Fruit fly (Drosophila melanogaster) whole organism, embryonic: ENCODE measurements around the gene CG32544.

Source experiments
- Atf6 ChIP-seq: fragments of 200-800 bp; sonication (Bioruptor generic); IDR thresholded peaks from 2 replicates; pipeline ENCODE4 v1.3.6; 2022; ENCODE audit warnings: missing biosample characterization, missing genetic modification characterization
- Bdp1 ChIP-seq: fragments of 200-800 bp; sonication (Bioruptor generic); optimal IDR thresholded peaks from 3 replicates; lab custom pipeline; 2016; ENCODE audit warnings: missing biosample characterization, missing genetic modification characterization
- CG10274 ChIP-seq: fragments of 200-800 bp; sonication (Bioruptor generic); optimal IDR thresholded peaks from 3 replicates; lab custom pipeline; 2017; ENCODE audit warnings: missing biosample characterization, mild to moderate bottlenecking, missing genetic modification characterization
- CG12236 ChIP-seq: fragments of 200-800 bp; sonication (Bioruptor generic); optimal IDR thresholded peaks from 2 replicates; lab custom pipeline; 2016; ENCODE audit warnings: missing biosample characterization, missing genetic modification characterization
- CG14667 ChIP-seq: fragments of 200-800 bp; sonication (Bioruptor generic); IDR thresholded peaks from 2 replicates; pipeline ENCODE4 v1.3.6; 2022; ENCODE audit warnings: missing biosample characterization, missing genetic modification characterization
- CG15073 ChIP-seq: fragments of 200-800 bp; sonication (Bioruptor generic); optimal IDR thresholded peaks from 2 replicates; lab custom pipeline; 2016; ENCODE audit warnings: missing biosample characterization, missing genetic modification characterization
- CG15696 ChIP-seq: fragments of 200-800 bp; sonication (Bioruptor generic); optimal IDR thresholded peaks from 2 replicates; lab custom pipeline; 2019; ENCODE audit warnings: missing biosample characterization, mild to moderate bottlenecking, missing genetic modification characterization, moderate library complexity
- CG16779 ChIP-seq: fragments of 200-800 bp; sonication (Bioruptor generic); IDR thresholded peaks from 2 replicates; pipeline ENCODE4 v1.3.6; 2022; ENCODE audit warnings: missing biosample characterization, missing genetic modification characterization
- CG17328 ChIP-seq: fragments of 200-800 bp; sonication (Bioruptor generic); IDR thresholded peaks from 2 replicates; pipeline ENCODE4 v1.3.6; 2022; ENCODE audit warnings: missing biosample characterization, missing genetic modification characterization
- CG17359 ChIP-seq: fragments of 200-800 bp; sonication (Bioruptor generic); optimal IDR thresholded peaks from 3 replicates; lab custom pipeline; 2018; ENCODE audit warnings: missing biosample characterization, mild to moderate bottlenecking, missing genetic modification characterization, moderate library complexity
- CG17568 ChIP-seq: fragments of 200-800 bp; sonication (Bioruptor generic); optimal IDR thresholded peaks from 2 replicates; lab custom pipeline; 2018; ENCODE audit warnings: missing biosample characterization, mild to moderate bottlenecking, missing genetic modification characterization, moderate library complexity
- CG17802 ChIP-seq: fragments of 200-800 bp; sonication (Bioruptor generic); optimal IDR thresholded peaks from 2 replicates; lab custom pipeline; 2018; ENCODE audit warnings: missing biosample characterization, mild to moderate bottlenecking, missing genetic modification characterization, moderate library complexity
- CG18476 ChIP-seq: fragments of 200-800 bp; sonication (Bioruptor generic); optimal IDR thresholded peaks from 2 replicates; lab custom pipeline; 2016; ENCODE audit warnings: missing biosample characterization, mild to moderate bottlenecking, missing genetic modification characterization
- CG18599 ChIP-seq: fragments of 200-800 bp; sonication (Bioruptor generic); optimal IDR thresholded peaks from 3 replicates; lab custom pipeline; 2017; ENCODE audit warnings: missing biosample characterization, missing genetic modification characterization, mild to moderate bottlenecking, moderate library complexity, missing genetic modification reagents
- CG30020 ChIP-seq: fragments of 200-800 bp; optimal IDR thresholded peaks from 2 replicates; lab custom pipeline; 2019; ENCODE audit warnings: missing biosample characterization, mild to moderate bottlenecking, missing genetic modification characterization, moderate library complexity
- CG31388 ChIP-seq: fragments of 200-800 bp; sonication (Bioruptor generic); optimal IDR thresholded peaks from 2 replicates; lab custom pipeline; 2016; ENCODE audit warnings: missing biosample characterization, missing genetic modification characterization
- CG31441 ChIP-seq: fragments of 200-800 bp; sonication (Bioruptor generic); IDR thresholded peaks from 2 replicates; pipeline ENCODE4 v1.3.6; 2022; ENCODE audit warnings: missing biosample characterization, missing genetic modification characterization
- CG34422 ChIP-seq: fragments of 200-800 bp; sonication (Bioruptor generic); IDR thresholded peaks from 3 replicates; pipeline ENCODE4 v1.3.6; 2022; ENCODE audit warnings: missing biosample characterization, missing genetic modification characterization
- CG4360 ChIP-seq: fragments of 200-800 bp; sonication (Bioruptor generic); IDR thresholded peaks from 2 replicates; pipeline ENCODE4 v1.3.6; 2022; ENCODE audit warnings: missing biosample characterization, missing genetic modification characterization
- CG4707 ChIP-seq: fragments of 200-800 bp; sonication (Bioruptor generic); optimal IDR thresholded peaks from 2 replicates; lab custom pipeline; 2018; ENCODE audit warnings: missing biosample characterization, mild to moderate bottlenecking, missing genetic modification characterization, moderate library complexity
- CG8089 ChIP-seq: fragments of 200-800 bp; sonication (Bioruptor generic); optimal IDR thresholded peaks from 3 replicates; lab custom pipeline; 2016; ENCODE audit warnings: missing biosample characterization, missing genetic modification characterization
- CG9727 ChIP-seq: fragments of 200-800 bp; sonication (Bioruptor generic); optimal IDR thresholded peaks from 3 replicates; lab custom pipeline; 2017; ENCODE audit warnings: missing biosample characterization, mild to moderate bottlenecking, missing genetic modification characterization
- Dbx ChIP-seq: fragments of 200-800 bp; sonication (Bioruptor generic); IDR thresholded peaks from 3 replicates; pipeline ENCODE4 v1.3.6; 2022; ENCODE audit warnings: missing biosample characterization, missing genetic modification characterization
- Doc2 ChIP-seq: fragments of 200-800 bp; sonication (Bioruptor generic); IDR thresholded peaks from 2 replicates; pipeline ENCODE4 v1.3.6; 2022; ENCODE audit warnings: missing biosample characterization, missing genetic modification characterization
- Lpt ChIP-seq: fragments of >200 bp; optimal IDR thresholded peaks from 2 replicates; lab custom pipeline; 2018; ENCODE audit warnings: missing biosample characterization, missing genetic modification characterization
- MBD-R2 ChIP-seq: fragments of 200-800 bp; sonication (Bioruptor generic); IDR thresholded peaks from 2 replicates; pipeline ENCODE4 v1.3.6; 2022; ENCODE audit warnings: missing biosample characterization, missing genetic modification characterization
- MESR4 ChIP-seq: fragments of 200-800 bp; sonication (Bioruptor generic); optimal IDR thresholded peaks from 2 replicates; lab custom pipeline; 2018; ENCODE audit warnings: missing biosample characterization, mild to moderate bottlenecking, missing genetic modification characterization, moderate library complexity
- NfI ChIP-seq: fragments of 200-800 bp; sonication (Bioruptor generic); optimal IDR thresholded peaks from 3 replicates; lab custom pipeline; 2018; ENCODE audit warnings: missing biosample characterization, mild to moderate bottlenecking, missing genetic modification characterization, moderate library complexity
- Pdp1 ChIP-seq, 2 experiments: fragments of 200-800 bp; sonication (Bioruptor generic); optimal IDR thresholded peaks; 3 replicates each; lab custom pipeline; 2016; ENCODE audit warnings: missing biosample characterization in 2 of 2, missing genetic modification characterization in 2 of 2, mild to moderate bottlenecking in 1 of 2, moderate library complexity in 1 of 2
- Side ChIP-seq: fragments of 200-800 bp; sonication (Bioruptor generic); optimal IDR thresholded peaks from 2 replicates; lab custom pipeline; 2016; ENCODE audit warnings: missing biosample characterization, missing genetic modification characterization
- Sin3A ChIP-seq: fragments of >200 bp; optimal IDR thresholded peaks from 2 replicates; lab custom pipeline; 2018
- Six4 ChIP-seq: fragments of 200-800 bp; sonication (Bioruptor generic); optimal IDR thresholded peaks from 2 replicates; lab custom pipeline; 2016; ENCODE audit warnings: missing biosample characterization, missing genetic modification characterization
- Sox102F ChIP-seq: fragments of 200-800 bp; sonication (Bioruptor generic); optimal IDR thresholded peaks from 2 replicates; lab custom pipeline; 2018; ENCODE audit warnings: missing biosample characterization, mild to moderate bottlenecking, missing genetic modification characterization, moderate library complexity
- aop ChIP-seq: fragments of 200-800 bp; sonication (Bioruptor generic); IDR thresholded peaks from 2 replicates; pipeline ENCODE4 v1.3.6; 2022; ENCODE audit warnings: missing biosample characterization, missing genetic modification characterization
- br ChIP-seq: fragments of >200 bp; optimal IDR thresholded peaks from 2 replicates; lab custom pipeline; 2017
- caup ChIP-seq: fragments of 200-800 bp; sonication (Bioruptor generic); optimal IDR thresholded peaks from 3 replicates; lab custom pipeline; 2017; ENCODE audit warnings: missing biosample characterization, mild to moderate bottlenecking, missing genetic modification characterization, moderate library complexity; ENCODE audit not compliant: severe bottlenecking
- crol ChIP-seq: fragments of 200-800 bp; sonication (Bioruptor generic); IDR thresholded peaks from 2 replicates; pipeline ENCODE4 v1.3.6; 2022; ENCODE audit warnings: missing biosample characterization, missing genetic modification characterization
- danr ChIP-seq: fragments of 200-800 bp; sonication (Bioruptor generic); IDR thresholded peaks from 2 replicates; pipeline ENCODE4 v1.3.6; 2022; ENCODE audit warnings: missing biosample characterization, missing genetic modification characterization
- dm ChIP-seq: fragments of 200-800 bp; sonication (Bioruptor generic); optimal IDR thresholded peaks from 3 replicates; lab custom pipeline; 2016; ENCODE audit warnings: missing biosample characterization, missing genetic modification characterization
- dmrt99B ChIP-seq: fragments of 200-800 bp; sonication (Bioruptor generic); optimal IDR thresholded peaks from 2 replicates; lab custom pipeline; 2018; ENCODE audit warnings: missing biosample characterization, mild to moderate bottlenecking, missing genetic modification characterization, moderate library complexity
- ems ChIP-seq: fragments of 200-800 bp; sonication (Bioruptor generic); optimal IDR thresholded peaks from 3 replicates; lab custom pipeline; 2016; ENCODE audit warnings: missing biosample characterization, missing genetic modification characterization
- ewg ChIP-seq: fragments of 200-800 bp; sonication (Bioruptor generic); optimal IDR thresholded peaks from 3 replicates; lab custom pipeline; 2017; ENCODE audit warnings: mild to moderate bottlenecking, missing biosample characterization, missing genetic modification reagents, missing genetic modification characterization
- gro ChIP-seq: fragments of 200-800 bp; sonication (Bioruptor generic); optimal IDR thresholded peaks from 2 replicates; lab custom pipeline; 2016; ENCODE audit warnings: missing biosample characterization, missing genetic modification characterization
- her ChIP-seq: fragments of 200-800 bp; sonication (Bioruptor generic); optimal IDR thresholded peaks from 2 replicates; lab custom pipeline; 2016; ENCODE audit warnings: missing biosample characterization, missing genetic modification characterization
- jumu ChIP-seq: fragments of 200-800 bp; sonication (Bioruptor generic); optimal IDR thresholded peaks from 3 replicates; lab custom pipeline; 2016; ENCODE audit warnings: missing biosample characterization, missing genetic modification characterization
- odd ChIP-seq: fragments of 200-800 bp; sonication (Bioruptor generic); optimal IDR thresholded peaks from 2 replicates; lab custom pipeline; 2017; ENCODE audit warnings: missing biosample characterization, mild to moderate bottlenecking, missing genetic modification characterization
- p53 ChIP-seq: fragments of 200-800 bp; sonication (Bioruptor generic); optimal IDR thresholded peaks from 2 replicates; lab custom pipeline; 2016; ENCODE audit warnings: missing biosample characterization, missing genetic modification characterization
- ranshi ChIP-seq: fragments of 200-800 bp; sonication (Bioruptor generic); IDR thresholded peaks from 2 replicates; pipeline ENCODE4 v1.3.6; 2022; ENCODE audit warnings: missing biosample characterization, missing genetic modification characterization
- sens ChIP-seq: fragments of 200-800 bp; sonication (Bioruptor generic); peaks from one replicate; lab custom pipeline; 2016; ENCODE audit warnings: missing biosample characterization, missing genetic modification characterization
- sim ChIP-seq: fragments of 200-800 bp; sonication (Bioruptor generic); IDR thresholded peaks from 2 replicates; pipeline ENCODE4 v1.3.6; 2022; ENCODE audit warnings: missing biosample characterization, missing genetic modification characterization
- slbo ChIP-seq: fragments of 200-800 bp; sonication (Bioruptor generic); IDR thresholded peaks from 2 replicates; pipeline ENCODE4 v1.3.6; 2022; ENCODE audit warnings: missing biosample characterization, missing genetic modification characterization
- tap ChIP-seq: fragments of 200-800 bp; optimal IDR thresholded peaks from 3 replicates; lab custom pipeline; 2019; ENCODE audit warnings: missing biosample characterization, mild to moderate bottlenecking, missing genetic modification characterization, moderate library complexity
- trem ChIP-seq: fragments of 200-800 bp; optimal IDR thresholded peaks from 3 replicates; lab custom pipeline; 2019; ENCODE audit warnings: missing biosample characterization, mild to moderate bottlenecking, missing genetic modification characterization, moderate library complexity
- ttk ChIP-seq: fragments of 200-800 bp; sonication (Bioruptor generic); IDR thresholded peaks from 2 replicates; pipeline ENCODE4 v2.1.2; 2022; ENCODE audit warnings: missing biosample characterization, missing genetic modification characterization

The CG32544 gene

dm6 chrX:18857916-18858315, 2.2 kb upstream of the CG32544 start, which contains the start of gene Usp39 (continued):
- TF ChIP-seq CG18599 (GFP tag; lab: Kevin White, UChicago) (no peak), tap (tag; lab: Kevin White, UChicago) (no peak), CG31441 (GFP tag; lab: Robert Waterston, UW) (no peak; the same call in 1 of the 2 replicates), Dbx (no peak), CG4707 (GFP tag; lab: Kevin White, UChicago) (no peak), aop (GFP tag; lab: Robert Waterston, UW) (no peak), odd (GFP tag; lab: Kevin White, UChicago) (no peak), Sox102F (GFP tag; lab: Kevin White, UChicago) (no peak), CG14667 (GFP tag; lab: Robert Waterston, UW) (no peak), Doc2 (no peak), Side (GFP tag; lab: Kevin White, UChicago) (no peak), sim (no peak), MBD-R2 (GFP tag; lab: Robert Waterston, UW) (peak; percentile 78), CG15073 (no peak), CG31388 (GFP tag; lab: Kevin White, UChicago) (no peak), gro (GFP tag; lab: Kevin White, UChicago) (no peak), caup (GFP tag; lab: Kevin White, UChicago) (no peak), Atf6 (no peak), CG17568 (no peak), ttk (GFP tag; lab: Robert Waterston, UW) (no peak), jumu (GFP tag; lab: Kevin White, UChicago) (no peak), CG17802 (tag; lab: Kevin White, UChicago) (peak; percentile 92), CG4360 (no peak), dmrt99B (tag; lab: Kevin White, UChicago) (no peak), ems (no peak), Bdp1 (no peak), CG30020 (tag; lab: Kevin White, UChicago) (peak; percentile 91), CG34422 (GFP tag; lab: Robert Waterston, UW) (peak; percentile 76), ranshi (no peak), CG12236 (GFP tag; lab: Kevin White, UChicago) (no peak), CG18476 (GFP tag; lab: Kevin White, UChicago) (no peak), danr (no peak), her (GFP tag; lab: Kevin White, UChicago) (no peak), ewg (GFP tag; lab: Kevin White, UChicago) (no peak), Lpt (GFP tag; lab: Kevin White, UChicago) (no peak), trem (peak; percentile 13), sens (GFP tag; lab: Kevin White, UChicago) (no peak), CG8089 (GFP tag; lab: Kevin White, UChicago) (no peak), CG15696 (tag; lab: Kevin White, UChicago) (no peak), MESR4 (GFP tag; lab: Kevin White, UChicago) (peak; percentile 26), br (lab: Kevin White, UChicago) (no peak), NfI (GFP tag; lab: Kevin White, UChicago) (no peak), p53 (no peak), CG10274 (GFP tag; lab: Kevin White, UChicago) (no peak), CG9727 (GFP tag; lab: Kevin White, UChicago) (no peak), Six4 (no peak), CG16779 (GFP tag; lab: Robert Waterston, UW) (no peak), CG17359 (peak; percentile 6), Pdp1 (GFP tag; optimal IDR thresholded peaks at IDR 0.05; lab: Kevin White, UChicago) (peak in 1 of 2 experiments; percentile 2), crol (GFP tag; lab: Robert Waterston, UW) (no peak), slbo (GFP tag; lab: Robert Waterston, UW) (peak; percentile 69), Sin3A (lab: Kevin White, UChicago) (no peak), CG17328 (GFP tag; lab: Robert Waterston, UW) (no peak), dm (GFP tag; lab: Kevin White, UChicago) (no peak)
